Fruit fly (Drosophila melanogaster) Kc167 (cell line): ENCODE measurements around the gene Ptp61F.

Experiments used
- Myc ChIP-seq: fragments of >200 bp; optimal IDR thresholded peaks from 2 replicates; lab custom pipeline; 2017; ENCODE audit warnings: missing external identifiers
- Sin3A ChIP-seq: fragments of >200 bp; optimal IDR thresholded peaks from 2 replicates; lab custom pipeline; 2018; ENCODE audit warnings: missing external identifiers
- h ChIP-seq: fragments of >200 bp; optimal IDR thresholded peaks from 3 replicates; lab custom pipeline; 2018; ENCODE audit warnings: missing external identifiers
- insv ChIP-seq: fragments of >200 bp; optimal IDR thresholded peaks from 3 replicates; lab custom pipeline; 2018; ENCODE audit warnings: missing external identifiers

DNA sequence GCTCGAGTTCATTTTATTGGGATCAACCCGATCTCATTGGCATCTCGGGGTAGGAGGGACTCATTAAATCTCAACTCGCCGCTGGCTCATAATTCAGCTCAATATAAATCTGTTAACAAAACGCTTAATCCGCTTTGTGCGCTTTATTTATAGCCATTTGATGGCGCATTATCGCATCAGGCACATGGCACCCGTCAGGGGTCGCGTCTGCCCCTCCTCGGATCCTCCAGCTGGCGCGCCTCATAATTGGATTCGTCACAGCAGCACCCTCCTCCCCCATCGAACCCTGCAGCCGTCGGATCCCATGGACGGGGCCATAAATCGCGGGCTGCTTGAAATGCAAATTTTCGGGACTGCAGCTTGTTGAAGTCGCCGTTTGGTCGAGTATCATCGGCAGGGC, 84.6 kb downstream of the Ptp61F start:
- TF ChIP-seq Myc (lab: Kevin White, UChicago), result no peak
- no peak for TF ChIP-seq h (lab: Kevin White, UChicago)
- no peak for TF ChIP-seq Sin3A (lab: Kevin White, UChicago)
- no peak for TF ChIP-seq insv (lab: Kevin White, UChicago)
